Worm (Caenorhabditis elegans) whole organism, midembryonic: ENCODE results near the gene R04E5.9.

Source experiments
- cog-1 ChIP-seq: sonication (generic microtip); optimal IDR thresholded peaks from 2 replicates; lab custom pipeline; 2016; ENCODE audit warnings: missing genetic modification characterization, missing compliant biosample characterization
- flt-1 ChIP-seq: fragments of 200-800 bp; sonication (Bioruptor generic); IDR thresholded peaks from 2 replicates; pipeline ENCODE4 v1.3.6; 2022; ENCODE audit warnings: missing genetic modification characterization, missing compliant biosample characterization
- med-1 ChIP-seq: sonication (generic microtip); optimal IDR thresholded peaks from 2 replicates; lab custom pipeline; 2017; ENCODE audit warnings: missing genetic modification characterization, mild to moderate bottlenecking, missing compliant biosample characterization, antibody characterized with exemption, missing genetic modification reagents; ENCODE audit not compliant: insufficient read depth
- ref-1 ChIP-seq: fragments of 200-800 bp; sonication (Bioruptor generic); conservative IDR thresholded peaks from 2 replicates; pipeline ENCODE4 v1.3.6; 2022; ENCODE audit warnings: missing genetic modification reagents, missing genetic modification characterization, missing compliant biosample characterization
- tab-1 ChIP-seq: fragments of 200-800 bp; sonication (Bioruptor generic); IDR thresholded peaks from 2 replicates; pipeline ENCODE4 v1.3.6; 2022; ENCODE audit warnings: missing genetic modification characterization, missing compliant biosample characterization
- ztf-23 ChIP-seq: fragments of 200-800 bp; sonication (Bioruptor generic); IDR thresholded peaks from 2 replicates; pipeline ENCODE4 v1.3.6; 2022; ENCODE audit warnings: missing genetic modification reagents, missing genetic modification characterization, missing compliant biosample characterization

- TF ChIP-seq ztf-23 (GFP tag; lab: Robert Waterston, UW) (no peak), flt-1 (GFP tag; lab: Robert Waterston, UW) (no peak), ref-1 (GFP tag; lab: Robert Waterston, UW) (no peak), med-1 (GFP tag; lab: Kevin White, UChicago) (no peak), tab-1 (no peak), cog-1 (tag; lab: Kevin White, UChicago) (no peak)
Measured at ce11 chrX:8838176-8838575, 27.2 kb upstream of the R04E5.9 start.
